Worm (Caenorhabditis elegans) whole organism, L1 larva: ENCODE data around the gene F32G8.2.

Experiments
- elt-2 ChIP-seq: sonication (generic microtip); optimal IDR thresholded peaks from 2 replicates; lab custom pipeline; 2016; ENCODE audit warnings: missing genetic modification characterization, mild to moderate bottlenecking, inconsistent platforms, missing compliant biosample characterization, missing genetic modification reagents
- mep-1 ChIP-seq: fragments of 150-350 bp; optimal IDR thresholded peaks from 2 replicates; lab custom pipeline; 2014; ENCODE audit warnings: missing biosample characterization, missing genetic modification characterization
- nhr-28 ChIP-seq: fragments of 150-350 bp; optimal IDR thresholded peaks from 2 replicates; lab custom pipeline; 2014; ENCODE audit warnings: missing biosample characterization, missing genetic modification characterization
- nhr-77 ChIP-seq: fragments of 150-350 bp; optimal IDR thresholded peaks from 2 replicates; lab custom pipeline; 2014; ENCODE audit warnings: missing biosample characterization, missing genetic modification characterization
- tbx-2 ChIP-seq: sonication (generic microtip); optimal IDR thresholded peaks from 2 replicates; lab custom pipeline; 2016; ENCODE audit warnings: missing genetic modification characterization, missing compliant biosample characterization
- zag-1 ChIP-seq: fragments of 150-350 bp; optimal IDR thresholded peaks from 2 replicates; lab custom pipeline; 2014; ENCODE audit warnings: missing biosample characterization, missing genetic modification characterization

ce11 chrV:10514271-10514670 is 35.5 kb upstream of the F32G8.2 start, which contains the start of gene dmsr-8:
- TF ChIP-seq zag-1 (no peak), elt-2 (tag; lab: Kevin White, UChicago) (no peak), nhr-77 (tag; lab: Kevin White, UChicago) (no peak), nhr-28 (tag; lab: Kevin White, UChicago) (no peak), tbx-2 (tag; lab: Kevin White, UChicago) (no peak), mep-1 (tag; lab: Kevin White, UChicago) (no peak)
